Worm (Caenorhabditis elegans) whole organism, early embryonic: ENCODE results near the gene nhr-61.

Experiments used
- B0310.2 ChIP-seq: sonication (generic microtip); optimal IDR thresholded peaks from 2 replicates; lab custom pipeline; 2016; ENCODE audit warnings: mild to moderate bottlenecking, missing genetic modification characterization, missing compliant biosample characterization
- F13C5.2 ChIP-seq: sonication (generic microtip); optimal IDR thresholded peaks from 2 replicates; lab custom pipeline; 2017; ENCODE audit warnings: mild to moderate bottlenecking, missing genetic modification characterization, inconsistent platforms, missing compliant biosample characterization
- aly-1 ChIP-seq: sonication (generic microtip); optimal IDR thresholded peaks from 2 replicates; lab custom pipeline; 2016; ENCODE audit warnings: missing genetic modification characterization, missing compliant biosample characterization
- ama-1 ChIP-seq: fragments of 150-350 bp; optimal IDR thresholded peaks from 2 replicates; lab custom pipeline; 2014
- ceh-13 ChIP-seq: fragments of 200-800 bp; sonication (Bioruptor generic); optimal IDR thresholded peaks from 2 replicates; lab custom pipeline; 2018; ENCODE audit warnings: mild to moderate bottlenecking, missing genetic modification characterization, missing compliant biosample characterization
- ceh-36 ChIP-seq: sonication (generic microtip); optimal IDR thresholded peaks from 2 replicates; lab custom pipeline; 2016; ENCODE audit warnings: missing genetic modification characterization, inconsistent platforms, missing compliant biosample characterization
- ets-7 ChIP-seq: sonication (generic microtip); optimal IDR thresholded peaks from 2 replicates; lab custom pipeline; 2016; ENCODE audit warnings: missing genotype, missing genetic modification characterization, missing compliant biosample characterization
- flt-1 ChIP-seq: fragments of 200-800 bp; sonication (Bioruptor generic); IDR thresholded peaks from 2 replicates; pipeline ENCODE4 v1.3.6; 2022; ENCODE audit warnings: missing genetic modification characterization, missing compliant biosample characterization
- hmbx-1 ChIP-seq: sonication (generic microtip); optimal IDR thresholded peaks from 2 replicates; lab custom pipeline; 2016; ENCODE audit warnings: mild to moderate bottlenecking, missing genetic modification characterization, missing compliant biosample characterization
- hmg-4 ChIP-seq: fragments of 200-800 bp; sonication (Bioruptor generic); optimal IDR thresholded peaks from 2 replicates; lab custom pipeline; 2018; ENCODE audit warnings: mild to moderate bottlenecking, missing genetic modification characterization, missing compliant biosample characterization
- hnd-1 ChIP-seq: sonication (generic microtip); optimal IDR thresholded peaks from 2 replicates; lab custom pipeline; 2016; ENCODE audit warnings: missing genetic modification characterization, missing compliant biosample characterization
- pes-1 ChIP-seq: fragments of 200-800 bp; sonication (Bioruptor generic); IDR thresholded peaks from 2 replicates; pipeline ENCODE4 v1.3.6; 2022; ENCODE audit warnings: missing genetic modification reagents, missing genetic modification characterization, missing compliant biosample characterization
- scrt-1 ChIP-seq: fragments of 200-800 bp; sonication (Bioruptor generic); IDR thresholded peaks from 2 replicates; pipeline ENCODE4 v1.3.6; 2022; ENCODE audit warnings: missing genetic modification characterization, missing compliant biosample characterization
- sea-1 ChIP-seq: fragments of 200-800 bp; sonication (Bioruptor generic); conservative IDR thresholded peaks from 2 replicates; pipeline ENCODE4 v1.3.6; 2022; ENCODE audit warnings: missing genetic modification characterization, missing compliant biosample characterization
- tbx-11 ChIP-seq: fragments of 200-800 bp; sonication (Bioruptor generic); IDR thresholded peaks from 2 replicates; pipeline ENCODE4 v1.3.6; 2022; ENCODE audit warnings: missing genetic modification characterization, missing compliant biosample characterization
- tbx-37 ChIP-seq: fragments of 200-800 bp; sonication (Bioruptor generic); conservative IDR thresholded peaks from 2 replicates; pipeline ENCODE4 v1.3.6; 2022; ENCODE audit warnings: missing genetic modification reagents, missing genetic modification characterization, missing compliant biosample characterization
- tra-4 ChIP-seq: sonication (generic microtip); optimal IDR thresholded peaks from 2 replicates; lab custom pipeline; 2017; ENCODE audit warnings: missing genetic modification characterization, missing compliant biosample characterization

Gene nhr-61

ce11 chrII:14810609-14811008 is 7.7 kb downstream of the nhr-61 start:
- TF ChIP-seq scrt-1 (GFP tag; lab: Robert Waterston, UW) (no peak), sea-1 (GFP tag; lab: Robert Waterston, UW) (no peak), tbx-37 (GFP tag; lab: Robert Waterston, UW) (no peak), tbx-11 (GFP tag; lab: Robert Waterston, UW) (no peak), ceh-36 (no peak), aly-1 (tag; lab: Kevin White, UChicago) (no peak), hmbx-1 (no peak), hnd-1 (tag; lab: Kevin White, UChicago) (no peak), pes-1 (GFP tag; lab: Robert Waterston, UW) (no peak)

- TF ChIP-seq scrt-1 (GFP tag; lab: Robert Waterston, UW), result no peak
- no peak for TF ChIP-seq F13C5.2 (tag; lab: Kevin White, UChicago)
- no peak for TF ChIP-seq ceh-13 (GFP tag; lab: Kevin White, UChicago)
- TF ChIP-seq flt-1 (GFP tag; lab: Robert Waterston, UW), result no peak
- no peak for TF ChIP-seq hmg-4 (GFP tag; lab: Kevin White, UChicago)
- no peak for TF ChIP-seq sea-1 (GFP tag; lab: Robert Waterston, UW)
- TF ChIP-seq tbx-11 (GFP tag; lab: Robert Waterston, UW), result no peak
- no peak for TF ChIP-seq hmbx-1
- no peak for TF ChIP-seq ceh-36
- TF ChIP-seq aly-1 (tag; lab: Kevin White, UChicago), result no peak
These were observed 9.7 kb downstream of the nhr-61 start, which contains the start of gene W01D2.6 for ce11 chrII:14808686-14809085. Gene W01D2.6 (plus strand): TSS chrII:14808986.

- TF ChIP-seq aly-1 (tag; lab: Kevin White, UChicago) (no peak), scrt-1 (GFP tag; lab: Robert Waterston, UW) (no peak), flt-1 (GFP tag; lab: Robert Waterston, UW) (no peak), ceh-13 (GFP tag; lab: Kevin White, UChicago) (no peak), pes-1 (GFP tag; lab: Robert Waterston, UW) (no peak), B0310.2 (tag; lab: Kevin White, UChicago) (no peak), ceh-36 (no peak), hmg-4 (GFP tag; lab: Kevin White, UChicago) (no peak), tbx-11 (GFP tag; lab: Robert Waterston, UW) (no peak), tbx-37 (GFP tag; lab: Robert Waterston, UW) (no peak), hnd-1 (tag; lab: Kevin White, UChicago) (no peak), sea-1 (GFP tag; lab: Robert Waterston, UW) (no peak), hmbx-1 (no peak), F13C5.2 (tag; lab: Kevin White, UChicago) (no peak), tra-4 (tag; lab: Kevin White, UChicago) (no peak), ets-7 (tag; lab: Kevin White, UChicago) (no peak), ama-1 (lab: Kevin White, UChicago) (no peak)
These were observed 12.7 kb downstream of the nhr-61 start, which contains the start of gene srt-11 for ce11 chrII:14805686-14806085. Gene srt-11 (plus strand): TSS chrII:14805986.

- TF ChIP-seq ceh-36, result peak; percentile 82
- no peak for TF ChIP-seq ama-1 (lab: Kevin White, UChicago)
- TF ChIP-seq ceh-13 (GFP tag; lab: Kevin White, UChicago), result peak; percentile 91
- TF ChIP-seq flt-1 (GFP tag; lab: Robert Waterston, UW), result peak; percentile 79
- peak; percentile 98 for TF ChIP-seq hmg-4 (GFP tag; lab: Kevin White, UChicago)
- TF ChIP-seq pes-1 (GFP tag; lab: Robert Waterston, UW), result peak; percentile 91
- peak; percentile 90 for TF ChIP-seq ets-7 (tag; lab: Kevin White, UChicago)
- TF ChIP-seq tbx-37 (GFP tag; lab: Robert Waterston, UW), result peak; percentile 67
- TF ChIP-seq tbx-11 (GFP tag; lab: Robert Waterston, UW), result peak; percentile 85
- peak; percentile 88 for TF ChIP-seq tra-4 (tag; lab: Kevin White, UChicago)
- TF ChIP-seq F13C5.2 (tag; lab: Kevin White, UChicago), result peak; percentile 89
- peak; percentile 65 for TF ChIP-seq hmbx-1
- peak; percentile 84 for TF ChIP-seq scrt-1 (GFP tag; lab: Robert Waterston, UW)
- TF ChIP-seq sea-1 (GFP tag; lab: Robert Waterston, UW), result peak; percentile 88
- TF ChIP-seq aly-1 (tag; lab: Kevin White, UChicago), result peak; percentile 91
- TF ChIP-seq hnd-1 (tag; lab: Kevin White, UChicago), result peak; percentile 79
- peak; percentile 95 for TF ChIP-seq B0310.2 (tag; lab: Kevin White, UChicago)
These were observed 14.0 kb downstream of the nhr-61 start, which contains the start of gene W01D2.3 for ce11 chrII:14804259-14804899. Gene W01D2.3 (minus strand): TSS chrII:14804309.

ce11 chrII:14802527-14802926 is 15.8 kb downstream of the nhr-61 start:
- 0 out of 2 replicates have a peak, but pooled peaks have one; percentile 16 for TF ChIP-seq flt-1 (GFP tag; lab: Robert Waterston, UW)
- peak; percentile 64 for TF ChIP-seq tbx-11 (GFP tag; lab: Robert Waterston, UW)
- TF ChIP-seq pes-1 (GFP tag; lab: Robert Waterston, UW), result peak; percentile 72

ce11 chrII:14801086-14801531 is 17.2 kb downstream of the nhr-61 start:
- TF ChIP-seq tbx-11 (GFP tag; lab: Robert Waterston, UW), result no peak
- no peak for TF ChIP-seq hnd-1 (tag; lab: Kevin White, UChicago)
- TF ChIP-seq flt-1 (GFP tag; lab: Robert Waterston, UW), result peak; percentile 54
- 0 out of 2 replicates have a peak, but pooled peaks have one; percentile 38 for TF ChIP-seq tbx-37 (GFP tag; lab: Robert Waterston, UW)
- TF ChIP-seq ets-7 (tag; lab: Kevin White, UChicago), result no peak
- TF ChIP-seq sea-1 (GFP tag; lab: Robert Waterston, UW), result peak; percentile 83
- TF ChIP-seq hmbx-1, result no peak
- no peak for TF ChIP-seq scrt-1 (GFP tag; lab: Robert Waterston, UW)
- no peak for TF ChIP-seq hmg-4 (GFP tag; lab: Kevin White, UChicago)
- TF ChIP-seq pes-1 (GFP tag; lab: Robert Waterston, UW), result peak; percentile 75
- TF ChIP-seq B0310.2 (tag; lab: Kevin White, UChicago), result no peak
- no peak for TF ChIP-seq aly-1 (tag; lab: Kevin White, UChicago)
- no peak for TF ChIP-seq tra-4 (tag; lab: Kevin White, UChicago)
- TF ChIP-seq ceh-36, result no peak
- no peak for TF ChIP-seq F13C5.2 (tag; lab: Kevin White, UChicago)
- TF ChIP-seq ceh-13 (GFP tag; lab: Kevin White, UChicago), result no peak
- TF ChIP-seq ama-1 (lab: Kevin White, UChicago), result no peak
